Worm (Caenorhabditis elegans) whole organism, L3 larva: ENCODE results near the gene hmg-4.

ENCODE experiments used
- ZK546.5 ChIP-seq: sonication (generic microtip); optimal IDR thresholded peaks from 2 replicates; lab custom pipeline; 2017; ENCODE audit warnings: missing biosample characterization, missing genetic modification characterization
- aly-2 ChIP-seq: fragments of 150-350 bp; optimal IDR thresholded peaks from 2 replicates; lab custom pipeline; 2014; ENCODE audit warnings: missing biosample characterization, missing genetic modification characterization
- ama-1 ChIP-seq: fragments of 150-350 bp; optimal IDR thresholded peaks from 2 replicates; lab custom pipeline; 2018
- ceh-16 ChIP-seq: sonication (generic microtip); optimal IDR thresholded peaks from 2 replicates; lab custom pipeline; 2017; ENCODE audit warnings: missing biosample characterization, missing genetic modification characterization
- daf-12 ChIP-seq: fragments of 150-350 bp; optimal IDR thresholded peaks from 2 replicates; lab custom pipeline; 2014; ENCODE audit warnings: missing biosample characterization, missing genetic modification reagents, missing genetic modification characterization
- egl-27 ChIP-seq: sonication (generic microtip); optimal IDR thresholded peaks from 4 replicates; lab custom pipeline; 2017; ENCODE audit warnings: missing biosample characterization, missing genetic modification reagents, missing genetic modification characterization
- egl-5 ChIP-seq: fragments of 150-350 bp; optimal IDR thresholded peaks from 2 replicates; lab custom pipeline; 2017; ENCODE audit warnings: missing biosample characterization, missing genetic modification reagents, missing genetic modification characterization, inconsistent platforms
- elt-2 ChIP-seq: sonication (generic microtip); optimal IDR thresholded peaks from 2 replicates; lab custom pipeline; 2016; ENCODE audit warnings: missing genetic modification reagents, mild to moderate bottlenecking, missing genetic modification characterization, missing compliant biosample characterization
- elt-3 ChIP-seq, 3 experiments: fragments of 150-350 bp in 1 of 3; sonication (generic microtip) in 2 of 3; optimal IDR thresholded peaks; 2 replicates in 2 of 3; 4 replicates in 1 of 3; lab custom pipeline; 2014 to 2017; ENCODE audit warnings: missing biosample characterization in 3 of 3, missing genetic modification characterization in 3 of 3
- fkh-10 ChIP-seq: sonication (generic microtip); optimal IDR thresholded peaks from 2 replicates; lab custom pipeline; 2017; ENCODE audit warnings: missing biosample characterization, missing genetic modification reagents, missing genetic modification characterization
- fkh-2 ChIP-seq: fragments of 150-350 bp; optimal IDR thresholded peaks from 2 replicates; lab custom pipeline; 2014; ENCODE audit warnings: missing biosample characterization, missing genetic modification reagents, missing genetic modification characterization
- jun-1 ChIP-seq: fragments of 150-350 bp; optimal IDR thresholded peaks from 2 replicates; lab custom pipeline; 2014; ENCODE audit warnings: missing biosample characterization, missing genetic modification reagents, missing genetic modification characterization
- lin-15B ChIP-seq: fragments of 150-350 bp; optimal IDR thresholded peaks from 2 replicates; lab custom pipeline; 2014; ENCODE audit warnings: missing biosample characterization, missing genetic modification characterization
- lin-39 ChIP-seq: fragments of 150-350 bp; optimal IDR thresholded peaks from 2 replicates; lab custom pipeline; 2018; ENCODE audit warnings: missing biosample characterization, missing genetic modification reagents, missing genetic modification characterization
- lsy-12 ChIP-seq: sonication (generic microtip); optimal IDR thresholded peaks from 2 replicates; lab custom pipeline; 2016; ENCODE audit warnings: mild to moderate bottlenecking, missing genetic modification characterization, missing compliant biosample characterization
- mml-1 ChIP-seq: fragments of 150-350 bp; sonication (generic microtip); optimal IDR thresholded peaks from 3 replicates; lab custom pipeline; 2014; ENCODE audit warnings: missing biosample characterization, missing genetic modification characterization
- nfya-1 ChIP-seq: sonication (generic microtip); optimal IDR thresholded peaks from 2 replicates; lab custom pipeline; 2017; ENCODE audit warnings: missing genetic modification characterization, mild to moderate bottlenecking, missing compliant biosample characterization, antibody characterized with exemption, moderate library complexity; ENCODE audit not compliant: insufficient read depth
- nhr-11 ChIP-seq: fragments of 150-350 bp; optimal IDR thresholded peaks from 2 replicates; lab custom pipeline; 2014; ENCODE audit warnings: missing biosample characterization, missing genetic modification characterization
- nhr-12 ChIP-seq: fragments of 150-350 bp; optimal IDR thresholded peaks from 2 replicates; lab custom pipeline; 2014; ENCODE audit warnings: missing biosample characterization, missing genetic modification characterization
- nhr-23 ChIP-seq: fragments of 150-350 bp; optimal IDR thresholded peaks from 2 replicates; lab custom pipeline; 2014; ENCODE audit warnings: missing biosample characterization, missing genetic modification reagents, missing genetic modification characterization
- nhr-25 ChIP-seq: sonication (generic microtip); optimal IDR thresholded peaks from 2 replicates; lab custom pipeline; 2017; ENCODE audit warnings: missing biosample characterization, missing genetic modification characterization
- nhr-43 ChIP-seq: sonication (generic microtip); optimal IDR thresholded peaks from 2 replicates; lab custom pipeline; 2016; ENCODE audit warnings: mild to moderate bottlenecking, missing genetic modification characterization, missing compliant biosample characterization; ENCODE audit not compliant: poor library complexity, severe bottlenecking
- nhr-67 ChIP-seq: fragments of 150-350 bp; optimal IDR thresholded peaks from 2 replicates; lab custom pipeline; 2014; ENCODE audit warnings: missing biosample characterization, missing genetic modification characterization
- nhr-76 ChIP-seq: fragments of 150-350 bp; sonication (generic microtip); optimal IDR thresholded peaks from 5 replicates; lab custom pipeline; 2014; ENCODE audit warnings: missing biosample characterization, missing genetic modification characterization
- nhr-77 ChIP-seq: fragments of 150-350 bp; optimal IDR thresholded peaks from 2 replicates; lab custom pipeline; 2014; ENCODE audit warnings: missing biosample characterization, missing genetic modification characterization
- pha-4 ChIP-seq: fragments of 150-350 bp; optimal IDR thresholded peaks from 2 replicates; lab custom pipeline; 2014; ENCODE audit warnings: missing biosample characterization, missing genetic modification reagents, missing genetic modification characterization
- pqm-1 ChIP-seq: fragments of 150-350 bp; optimal IDR thresholded peaks from 2 replicates; lab custom pipeline; 2017; ENCODE audit warnings: missing biosample characterization, missing genetic modification characterization, inconsistent platforms
- sea-2 ChIP-seq: fragments of 150-350 bp; sonication (generic microtip); optimal IDR thresholded peaks from 4 replicates; lab custom pipeline; 2014; ENCODE audit warnings: missing biosample characterization, missing genetic modification reagents, missing genetic modification characterization
- unc-39 ChIP-seq: sonication (generic microtip); optimal IDR thresholded peaks from 4 replicates; lab custom pipeline; 2017; ENCODE audit warnings: missing biosample characterization, missing genetic modification characterization
- unc-62 ChIP-seq: fragments of 150-350 bp; sonication (generic microtip); optimal IDR thresholded peaks from 4 replicates; lab custom pipeline; 2014; ENCODE audit warnings: missing biosample characterization, missing genetic modification reagents, missing genetic modification characterization
- zag-1 ChIP-seq: fragments of 150-350 bp; optimal IDR thresholded peaks from 2 replicates; lab custom pipeline; 2014; ENCODE audit warnings: missing biosample characterization, missing genetic modification characterization
- ztf-11 ChIP-seq: fragments of 150-350 bp; optimal IDR thresholded peaks from 2 replicates; lab custom pipeline; 2014; ENCODE audit warnings: missing biosample characterization, missing genetic modification characterization
- ztf-4 ChIP-seq: fragments of 150-350 bp; optimal IDR thresholded peaks from 2 replicates; lab custom pipeline; 2014; ENCODE audit warnings: missing biosample characterization, missing genetic modification characterization

Gene hmg-4

DNA sequence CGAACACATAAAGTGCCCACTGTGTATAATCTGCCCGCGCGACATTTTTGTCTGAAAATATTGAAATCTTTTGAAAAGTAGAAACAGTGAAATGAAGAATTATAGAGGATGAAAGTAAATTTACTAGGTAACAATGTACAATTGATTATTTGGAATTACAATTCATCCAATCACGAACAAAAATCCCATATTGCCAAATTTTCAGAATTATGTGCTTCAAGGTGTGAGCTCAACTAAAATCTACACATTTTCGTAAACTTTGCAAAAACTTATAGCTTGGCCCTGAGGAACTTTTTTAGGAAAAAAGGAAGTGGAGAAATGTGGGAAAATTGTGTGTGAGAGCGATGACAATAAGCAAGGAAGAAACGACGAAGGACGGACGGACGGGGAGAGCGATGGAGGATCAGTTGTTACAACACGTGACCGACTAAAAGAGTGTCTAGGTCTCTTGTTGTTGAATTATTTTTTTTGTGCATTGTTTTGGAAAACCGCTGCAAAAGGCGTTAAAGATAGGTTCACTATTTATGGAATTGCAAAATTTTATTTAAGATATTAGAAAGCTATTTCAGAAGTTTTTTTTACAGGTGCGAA is 6.6 kb downstream of the hmg-4 start, which contains the start of gene mml-1:
Gene mml-1, minus strand, starts transcription at position 51 of the 591 bp plus-strand sequence.
- no peak for TF ChIP-seq pha-4 (tag; lab: Kevin White, UChicago)
- TF ChIP-seq mml-1 (tag; lab: Kevin White, UChicago): no peak
- no peak for TF ChIP-seq unc-39
- TF ChIP-seq ztf-4 (tag; lab: Kevin White, UChicago): no peak
- TF ChIP-seq lsy-12 (tag; lab: Kevin White, UChicago): peak; percentile 24
- peak; percentile 66 for TF ChIP-seq ama-1 (lab: Kevin White, UChicago)
- no peak for TF ChIP-seq zag-1 (tag; lab: Kevin White, UChicago)
- TF ChIP-seq jun-1 (tag; lab: Kevin White, UChicago): no peak
- TF ChIP-seq nhr-67: no peak
- no peak for TF ChIP-seq nhr-77 (tag; lab: Kevin White, UChicago)
- TF ChIP-seq nfya-1: peak; percentile 17

DNA sequence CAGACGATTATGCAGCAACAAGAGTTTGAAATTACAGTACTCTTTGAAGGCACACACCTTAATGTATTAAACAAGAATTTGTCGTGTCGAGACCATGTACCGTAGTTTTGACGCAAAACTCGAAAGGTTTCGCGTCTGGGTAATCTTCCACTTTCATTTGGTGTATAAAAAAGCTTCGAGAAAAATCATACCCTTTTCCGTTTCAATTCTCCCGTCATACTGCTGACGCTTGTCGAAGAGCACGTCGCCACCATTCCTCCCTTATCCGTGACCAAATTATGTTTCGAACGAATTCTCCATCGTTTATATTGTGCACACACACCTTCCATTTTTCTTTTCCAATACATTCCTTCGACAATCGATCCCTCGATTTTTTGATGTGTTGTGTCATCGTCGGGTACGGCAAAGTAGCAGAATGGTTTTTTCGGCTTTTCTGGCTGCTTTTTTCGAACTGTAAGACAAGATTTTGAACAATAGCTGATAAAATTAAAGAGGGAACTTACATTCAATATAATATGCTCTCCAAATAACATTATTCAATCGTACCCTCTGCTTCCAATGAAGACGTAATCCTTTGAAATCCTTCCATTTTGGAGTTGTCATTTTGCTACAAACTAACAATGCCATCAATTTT is 7.5 kb downstream of the hmg-4 start:
- TF ChIP-seq lin-15B (no peak), pqm-1 (tag; lab: Kevin White, UChicago) (no peak), nhr-43 (peak; percentile 38), ztf-11 (tag; lab: Kevin White, UChicago) (no peak), unc-39 (no peak), lin-39 (tag; lab: Kevin White, UChicago) (no peak), ama-1 (lab: Kevin White, UChicago) (peak; percentile 93)

DNA sequence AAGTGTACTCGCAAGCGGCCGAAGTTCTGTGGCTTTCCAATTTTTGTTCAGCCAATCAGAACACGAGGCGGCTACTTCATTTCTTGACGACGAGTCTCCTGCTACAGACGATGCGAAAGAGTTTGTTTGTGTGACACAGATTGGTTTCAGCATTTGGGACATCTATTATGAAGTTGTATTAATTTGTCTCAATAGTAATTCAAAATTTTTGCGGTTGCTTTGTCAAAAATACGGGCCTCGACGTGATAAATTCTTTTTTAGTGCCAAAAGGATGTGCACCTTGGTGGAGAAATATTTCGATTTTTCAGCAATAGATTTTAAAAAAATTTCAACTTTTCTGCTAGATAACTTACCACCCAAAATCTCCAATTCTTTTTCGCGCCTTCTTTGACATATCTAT is 10.8 kb downstream of the hmg-4 start:
- TF ChIP-seq nhr-12 (no peak), nhr-43 (no peak), aly-2 (tag; lab: Kevin White, UChicago) (no peak), ZK546.5 (tag; lab: Kevin White, UChicago) (no peak), sea-2 (no peak), pqm-1 (tag; lab: Kevin White, UChicago) (no peak), unc-62 (GFP tag; lab: Kevin White, UChicago) (no peak)

DNA sequence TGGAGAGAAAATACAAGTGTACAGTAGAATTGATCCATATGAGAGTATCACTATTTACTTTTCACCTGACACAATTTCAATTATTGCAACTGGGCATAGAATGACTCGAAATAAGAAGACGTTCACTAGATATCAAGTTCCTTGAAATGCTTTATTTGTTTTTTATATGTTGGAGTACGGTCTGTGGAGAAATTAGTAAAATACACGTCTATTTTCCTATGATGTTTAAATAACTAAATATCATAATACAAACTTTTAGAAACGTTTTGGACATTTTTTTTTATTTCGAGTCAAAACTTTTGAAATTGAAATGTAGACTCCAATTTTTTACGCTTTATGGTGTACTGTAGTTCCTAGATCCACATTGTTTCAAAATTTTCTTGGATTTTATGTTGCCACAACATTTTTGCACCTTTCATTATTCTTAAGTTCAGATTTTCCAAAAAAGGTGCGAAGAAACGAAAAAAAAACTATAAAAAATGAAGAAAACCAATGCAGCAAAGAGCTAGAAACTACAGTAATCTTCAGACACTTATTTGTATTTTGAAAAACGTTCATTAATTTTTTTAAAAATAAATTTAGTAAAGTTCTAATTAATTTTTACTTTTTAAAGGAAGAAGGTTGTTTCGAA is 11.9 kb downstream of the hmg-4 start:
- no peak for TF ChIP-seq egl-27 (tag; lab: Kevin White, UChicago)
- TF ChIP-seq ama-1 (lab: Kevin White, UChicago): peak; percentile 81
- no peak for TF ChIP-seq egl-5 (tag; lab: Kevin White, UChicago)
- peak; percentile 62 for TF ChIP-seq nhr-23 (tag; lab: Kevin White, UChicago)
- TF ChIP-seq nhr-11 (tag; lab: Kevin White, UChicago): no peak
- no peak for TF ChIP-seq jun-1 (tag; lab: Kevin White, UChicago)
- TF ChIP-seq lsy-12 (tag; lab: Kevin White, UChicago): peak; percentile 78
- no peak for TF ChIP-seq daf-12 (tag; lab: Kevin White, UChicago)
- TF ChIP-seq fkh-10 (GFP tag; lab: Kevin White, UChicago): no peak
- TF ChIP-seq nhr-43: peak; percentile 66
- peak; percentile 15 for TF ChIP-seq elt-2 (tag; lab: Kevin White, UChicago)
- TF ChIP-seq ztf-11 (tag; lab: Kevin White, UChicago): no peak
- peak; percentile 32 for TF ChIP-seq ztf-4 (tag; lab: Kevin White, UChicago)

DNA sequence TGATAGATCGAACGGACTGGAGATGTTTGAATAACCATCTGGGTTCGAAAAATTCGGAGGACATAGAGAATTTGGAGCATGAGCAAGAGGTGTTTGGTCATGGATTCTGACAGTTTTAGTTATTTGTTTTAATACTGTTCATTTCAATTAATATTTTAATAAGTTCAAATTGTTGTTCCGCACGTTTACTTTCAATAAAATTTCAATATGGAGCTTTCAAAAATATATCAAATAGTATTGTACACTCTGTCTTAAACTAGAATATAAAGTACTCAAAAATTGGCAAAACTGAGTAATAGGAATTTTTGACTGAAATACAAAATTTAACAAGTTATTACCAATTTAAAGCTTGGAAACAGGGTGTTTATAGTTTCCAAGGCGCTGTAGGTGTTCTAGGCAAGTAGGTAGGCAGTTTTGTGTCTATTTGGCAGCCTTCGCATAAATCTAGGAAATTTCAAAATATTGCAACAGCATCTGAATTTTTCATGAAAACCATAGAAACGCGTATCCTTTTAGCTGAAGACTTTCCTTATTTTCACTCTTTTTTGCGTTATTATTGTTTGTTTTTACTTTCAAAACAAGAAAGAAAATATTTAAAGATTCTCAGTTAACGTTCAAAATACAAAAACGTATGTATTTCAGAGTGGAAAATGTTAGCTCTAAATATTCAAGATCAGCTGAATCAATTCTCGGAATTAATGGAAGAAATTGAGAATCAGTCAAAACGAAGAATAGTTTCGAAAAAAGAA is 14.2 kb downstream of the hmg-4 start, which contains the start of the genes T20B12.5 and T20B12.4:
Gene T20B12.5, minus strand, starts transcription at position 101 of the 749 bp plus-strand sequence.
Gene T20B12.4, plus strand, starts transcription at position 699 of the 749 bp plus-strand sequence.
- TF ChIP-seq nhr-11 (tag; lab: Kevin White, UChicago): no peak
- no peak for TF ChIP-seq nhr-76
- no peak for TF ChIP-seq nhr-25 (tag; lab: Kevin White, UChicago)
- no peak for TF ChIP-seq daf-12 (tag; lab: Kevin White, UChicago)
- TF ChIP-seq zag-1 (tag; lab: Kevin White, UChicago): no peak
- TF ChIP-seq elt-2 (tag; lab: Kevin White, UChicago): no peak
- no peak for TF ChIP-seq fkh-10 (GFP tag; lab: Kevin White, UChicago)
- TF ChIP-seq elt-3 (tag; optimal IDR thresholded peaks at IDR 0.05; lab: Kevin White, UChicago): no peak
- no peak for TF ChIP-seq nhr-43
- TF ChIP-seq unc-62 (GFP tag; lab: Kevin White, UChicago): no peak
- TF ChIP-seq lin-15B: no peak
- no peak for TF ChIP-seq ceh-16 (tag; lab: Kevin White, UChicago)
- no peak for TF ChIP-seq ama-1 (lab: Kevin White, UChicago)
- no peak for TF ChIP-seq nfya-1
- TF ChIP-seq lsy-12 (tag; lab: Kevin White, UChicago): no peak
- no peak for TF ChIP-seq fkh-2
